Worm (Caenorhabditis elegans) whole organism, mixed stage, embryonic: ENCODE measurements around the gene T05C7.7.

Experiments used
- blmp-1 ChIP-seq: fragments of 150-350 bp; optimal IDR thresholded peaks from 2 replicates; lab custom pipeline; 2014; ENCODE audit warnings: missing biosample characterization, missing genetic modification characterization
- lin-13 ChIP-seq: fragments of 150-350 bp; optimal IDR thresholded peaks from 2 replicates; lab custom pipeline; 2014; ENCODE audit warnings: missing biosample characterization, missing genetic modification characterization
- mab-5 ChIP-seq: fragments of 150-350 bp; optimal IDR thresholded peaks from 2 replicates; lab custom pipeline; 2014; ENCODE audit warnings: missing biosample characterization, missing genetic modification characterization
- mep-1 ChIP-seq: fragments of 150-350 bp; optimal IDR thresholded peaks from 2 replicates; lab custom pipeline; 2017; ENCODE audit warnings: missing biosample characterization, missing genetic modification reagents, missing genetic modification characterization, inconsistent platforms
- nhr-12 ChIP-seq: fragments of 150-350 bp; optimal IDR thresholded peaks from 2 replicates; lab custom pipeline; 2014; ENCODE audit warnings: missing biosample characterization, missing genetic modification characterization
- nhr-76 ChIP-seq: sonication (generic microtip); optimal IDR thresholded peaks from 2 replicates; lab custom pipeline; 2017; ENCODE audit warnings: missing biosample characterization, missing genetic modification characterization

ce11 chrIV:86744-87143 lies 25.2 kb downstream of the T05C7.7 start:
- TF ChIP-seq lin-13 (tag; lab: Kevin White, UChicago) (no peak), mab-5 (tag; lab: Kevin White, UChicago) (no peak), nhr-12 (tag; lab: Kevin White, UChicago) (no peak), mep-1 (no peak), nhr-76 (tag; lab: Kevin White, UChicago) (no peak), blmp-1 (tag; lab: Kevin White, UChicago) (no peak)
